Fruit fly (Drosophila melanogaster): ENCODE results near the gene mus312.

mus312 gene

DNA sequence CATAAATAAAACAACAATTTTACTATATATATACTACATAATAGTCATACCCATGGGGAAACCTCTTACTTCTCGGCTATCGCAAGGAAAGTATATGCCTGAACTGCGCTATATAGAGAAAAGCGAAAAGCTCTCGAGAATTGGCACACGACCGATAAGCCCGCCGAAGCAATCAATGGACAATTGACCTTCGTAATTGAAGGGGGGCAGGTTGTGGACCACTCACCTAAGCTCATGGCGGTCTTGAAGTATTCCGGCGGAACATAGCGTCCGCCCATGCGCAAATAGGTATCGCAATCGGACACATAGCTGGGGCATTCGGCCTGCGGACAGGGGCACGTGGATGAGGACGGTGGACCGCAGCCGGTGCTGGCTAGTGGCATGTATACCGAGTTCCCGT is 51.5 kb downstream of the mus312 start:
- TF ChIP-seq CG17801 (GFP tag; optimal IDR thresholded peaks at IDR 0.05; ENCODE audit: partially characterized antibody): no peak

DNA sequence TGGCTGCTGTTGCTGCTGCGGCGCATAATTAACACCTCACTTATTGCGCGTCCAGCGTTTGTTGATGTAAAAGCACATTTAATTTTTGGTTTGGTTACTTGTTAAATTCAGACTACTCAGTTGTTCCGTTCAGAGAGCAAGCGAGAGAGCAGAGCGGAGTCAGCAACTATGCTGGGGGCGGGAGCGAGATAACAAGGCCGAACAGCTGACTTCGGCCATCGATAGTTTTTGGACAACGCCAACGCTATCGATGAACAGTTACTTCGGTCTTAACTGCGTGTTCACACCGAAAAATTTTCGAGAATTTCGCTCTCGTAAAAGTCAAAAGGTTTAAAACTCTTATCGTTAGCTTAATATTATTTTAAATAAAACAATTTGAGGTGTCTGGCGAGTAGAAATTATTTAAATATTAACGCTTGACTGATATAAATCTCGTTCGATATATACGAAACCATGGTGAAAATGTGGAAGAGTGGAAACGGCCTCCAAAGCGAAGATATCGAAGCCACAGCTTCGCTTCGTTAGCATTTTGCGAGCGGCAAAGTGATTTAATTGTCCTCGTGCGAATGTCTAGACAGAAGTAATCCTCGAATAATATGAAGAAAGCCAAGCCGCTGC is 52.5 kb downstream of the mus312 start, which contains the start of the genes SMSr and smid:
Gene SMSr (minus strand): TSS at position 116 of the 618 bp plus-strand sequence.
Gene smid (plus strand): TSS at position 256 of the 618 bp plus-strand sequence.
- TF ChIP-seq CG17801 (GFP tag; optimal IDR thresholded peaks at IDR 0.05; ENCODE audit: partially characterized antibody): peak; percentile 26

All from ovary, adult (tissue).